Fruit fly (Drosophila melanogaster) whole organism, pupa: ENCODE data around the gene N.

Experiments used
- CG10348 ChIP-seq: fragments of 200-800 bp; sonication (Bioruptor generic); IDR thresholded peaks from 2 replicates; pipeline ENCODE4 v1.3.6; 2022; ENCODE audit warnings: missing biosample characterization, missing genetic modification characterization
- CG12605 ChIP-seq: fragments of 200-800 bp; sonication (Bioruptor generic); IDR thresholded peaks from 2 replicates; pipeline ENCODE4 v1.3.6; 2022; ENCODE audit warnings: missing biosample characterization, missing genetic modification characterization
- CG13204 ChIP-seq: fragments of 200-800 bp; sonication (Bioruptor generic); optimal IDR thresholded peaks from 2 replicates; lab custom pipeline; 2018; ENCODE audit warnings: missing biosample characterization, mild to moderate bottlenecking, missing genetic modification characterization, moderate library complexity
- CG14655 ChIP-seq: fragments of 200-800 bp; sonication (Bioruptor generic); optimal IDR thresholded peaks from 3 replicates; lab custom pipeline; 2017; ENCODE audit warnings: mild to moderate bottlenecking, missing biosample characterization, missing genetic modification reagents, missing genetic modification characterization
- CG15710 ChIP-seq: fragments of 200-800 bp; sonication (Bioruptor generic); optimal IDR thresholded peaks from 2 replicates; lab custom pipeline; 2018; ENCODE audit warnings: missing biosample characterization, mild to moderate bottlenecking, missing genetic modification characterization, moderate library complexity
- CG17806 ChIP-seq: fragments of 200-800 bp; sonication (Bioruptor generic); optimal IDR thresholded peaks from 2 replicates; lab custom pipeline; 2018; ENCODE audit warnings: missing biosample characterization, mild to moderate bottlenecking, missing genetic modification characterization, moderate library complexity
- CG32121 ChIP-seq: fragments of 200-800 bp; sonication (Bioruptor generic); IDR thresholded peaks from 2 replicates; pipeline ENCODE4 v1.3.6; 2022; ENCODE audit warnings: missing biosample characterization, missing genetic modification characterization
- CG34367 ChIP-seq: fragments of 200-800 bp; sonication (Bioruptor generic); optimal IDR thresholded peaks from 2 replicates; lab custom pipeline; 2018; ENCODE audit warnings: missing biosample characterization, mild to moderate bottlenecking, missing genetic modification characterization
- CG4496 ChIP-seq: fragments of 200-800 bp; sonication (Bioruptor generic); IDR thresholded peaks from 3 replicates; pipeline ENCODE4 v1.3.6; 2022; ENCODE audit warnings: missing biosample characterization, missing genetic modification characterization
- CG8159 ChIP-seq: fragments of 200-800 bp; sonication (Bioruptor generic); optimal IDR thresholded peaks from 3 replicates; lab custom pipeline; 2018; ENCODE audit warnings: missing biosample characterization, mild to moderate bottlenecking, missing genetic modification characterization, moderate library complexity
- CG8301 ChIP-seq: fragments of 200-800 bp; sonication (Bioruptor generic); optimal IDR thresholded peaks from 2 replicates; lab custom pipeline; 2018; ENCODE audit warnings: missing biosample characterization, mild to moderate bottlenecking, missing genetic modification characterization
- CG9948 ChIP-seq: fragments of 200-800 bp; sonication (Bioruptor generic); optimal IDR thresholded peaks from 2 replicates; lab custom pipeline; 2018; ENCODE audit warnings: missing biosample characterization, mild to moderate bottlenecking, missing genetic modification characterization, moderate library complexity
- D1 ChIP-seq: fragments of 200-800 bp; sonication (Bioruptor generic); optimal IDR thresholded peaks from 2 replicates; lab custom pipeline; 2018; ENCODE audit warnings: missing biosample characterization, mild to moderate bottlenecking, missing genetic modification characterization, moderate library complexity
- EcR ChIP-seq: fragments of 200-800 bp; sonication (Bioruptor generic); optimal IDR thresholded peaks from 3 replicates; lab custom pipeline; 2019; ENCODE audit warnings: missing biosample characterization, missing genetic modification characterization, mild to moderate bottlenecking, moderate library complexity, missing genetic modification reagents
- Ets98B ChIP-seq: fragments of 200-800 bp; sonication (Bioruptor generic); IDR thresholded peaks from 2 replicates; pipeline ENCODE4 v1.3.6; 2022; ENCODE audit warnings: missing biosample characterization, missing genetic modification characterization
- Pif1A ChIP-seq: fragments of 200-800 bp; sonication (Bioruptor generic); optimal IDR thresholded peaks from 3 replicates; lab custom pipeline; 2016; ENCODE audit warnings: missing biosample characterization, missing genetic modification characterization
- Pif1B ChIP-seq: fragments of 200-800 bp; sonication (Bioruptor generic); optimal IDR thresholded peaks from 3 replicates; lab custom pipeline; 2016; ENCODE audit warnings: missing biosample characterization, missing genetic modification characterization
- Snoo ChIP-seq: fragments of 200-800 bp; sonication (Bioruptor generic); optimal IDR thresholded peaks from 3 replicates; lab custom pipeline; 2017; ENCODE audit warnings: missing biosample characterization, mild to moderate bottlenecking, missing genetic modification characterization, inconsistent platforms
- fd96Ca ChIP-seq: fragments of 200-800 bp; sonication (Bioruptor generic); IDR thresholded peaks from 3 replicates; pipeline ENCODE4 v1.3.6; 2022; ENCODE audit warnings: missing biosample characterization, missing genetic modification characterization
- gl ChIP-seq: fragments of 200-800 bp; sonication (Bioruptor generic); optimal IDR thresholded peaks from 2 replicates; lab custom pipeline; 2018; ENCODE audit warnings: missing biosample characterization, mild to moderate bottlenecking, missing genetic modification characterization
- rn ChIP-seq: fragments of 200-800 bp; sonication (Bioruptor generic); IDR thresholded peaks from 2 replicates; pipeline ENCODE4 v1.3.6; 2022; ENCODE audit warnings: missing biosample characterization, missing genetic modification characterization

N gene

dm6 chrX:3097008-3097407, 37.7 kb upstream of the N start:
- TF ChIP-seq rn (GFP tag; lab: Robert Waterston, UW): peak; percentile 78
- TF ChIP-seq CG9948 (tag; lab: Kevin White, UChicago): peak; percentile 79
- TF ChIP-seq CG34367 (tag; lab: Kevin White, UChicago): peak; percentile 87
- TF ChIP-seq fd96Ca (GFP tag; lab: Robert Waterston, UW): peak; percentile 85
- TF ChIP-seq CG15710 (tag; lab: Kevin White, UChicago): peak; percentile 89
- TF ChIP-seq CG32121: no peak
- peak; percentile 78 for TF ChIP-seq CG13204 (GFP tag; lab: Kevin White, UChicago)
- peak; percentile 89 for TF ChIP-seq CG8159
- TF ChIP-seq CG8301 (tag; lab: Kevin White, UChicago): peak; percentile 82
- peak; percentile 82 for TF ChIP-seq Pif1B (GFP tag; lab: Kevin White, UChicago)
- TF ChIP-seq CG14655 (GFP tag; lab: Kevin White, UChicago): peak; percentile 86
- TF ChIP-seq D1 (tag; lab: Kevin White, UChicago): peak; percentile 68
- TF ChIP-seq CG17806: peak; percentile 87
- TF ChIP-seq Ets98B (GFP tag; lab: Robert Waterston, UW): peak; percentile 72
- TF ChIP-seq gl (tag; lab: Kevin White, UChicago): peak; percentile 83
- peak; percentile 79 for TF ChIP-seq CG12605
- TF ChIP-seq CG4496 (GFP tag; lab: Robert Waterston, UW): peak; percentile 83
- TF ChIP-seq EcR: no peak
- peak; percentile 79 for TF ChIP-seq Snoo (tag; lab: Kevin White, UChicago)
- TF ChIP-seq Pif1A (GFP tag; lab: Kevin White, UChicago): peak; percentile 83
- TF ChIP-seq CG10348 (GFP tag; lab: Robert Waterston, UW): no peak

- TF ChIP-seq EcR (peak; percentile 40), CG9948 (tag; lab: Kevin White, UChicago) (no peak), CG13204 (GFP tag; lab: Kevin White, UChicago) (no peak), CG4496 (GFP tag; lab: Robert Waterston, UW) (peak; percentile 73; the same call in 2 of the 3 replicates), CG14655 (GFP tag; lab: Kevin White, UChicago) (no peak), Pif1A (GFP tag; lab: Kevin White, UChicago) (no peak), gl (tag; lab: Kevin White, UChicago) (no peak), fd96Ca (GFP tag; lab: Robert Waterston, UW) (no peak), D1 (tag; lab: Kevin White, UChicago) (peak; percentile 63), CG32121 (peak; percentile 13; the same call in 1 of the 2 replicates), rn (GFP tag; lab: Robert Waterston, UW) (no peak), CG15710 (tag; lab: Kevin White, UChicago) (no peak), CG8301 (tag; lab: Kevin White, UChicago) (no peak), CG34367 (tag; lab: Kevin White, UChicago) (no peak), Ets98B (GFP tag; lab: Robert Waterston, UW) (peak; percentile 16; the same call in 1 of the 2 replicates), CG8159 (no peak), CG10348 (GFP tag; lab: Robert Waterston, UW) (no peak), CG12605 (no peak), CG17806 (no peak), Snoo (tag; lab: Kevin White, UChicago) (no peak), Pif1B (GFP tag; lab: Kevin White, UChicago) (no peak)
Measured at dm6 chrX:3099161-3099912, 35.3 kb upstream of the N start.

- TF ChIP-seq Pif1A (GFP tag; lab: Kevin White, UChicago): peak; percentile 33
- TF ChIP-seq Pif1B (GFP tag; lab: Kevin White, UChicago): peak; percentile 12
- no peak for TF ChIP-seq D1 (tag; lab: Kevin White, UChicago)
- peak; percentile 68 for TF ChIP-seq CG12605
- TF ChIP-seq rn (GFP tag; lab: Robert Waterston, UW): peak; percentile 40; the same call in 1 of the 2 replicates
- no peak for TF ChIP-seq CG8301 (tag; lab: Kevin White, UChicago)
- TF ChIP-seq CG17806: peak; percentile 36
- no peak for TF ChIP-seq Snoo (tag; lab: Kevin White, UChicago)
- peak; percentile 7 for TF ChIP-seq CG8159
- TF ChIP-seq CG10348 (GFP tag; lab: Robert Waterston, UW): no peak
- TF ChIP-seq CG9948 (tag; lab: Kevin White, UChicago): no peak
- TF ChIP-seq CG14655 (GFP tag; lab: Kevin White, UChicago): peak; percentile 13
- no peak for TF ChIP-seq EcR
- peak; percentile 40; the same call in 1 of the 3 replicates for TF ChIP-seq fd96Ca (GFP tag; lab: Robert Waterston, UW)
- peak; percentile 28 for TF ChIP-seq CG15710 (tag; lab: Kevin White, UChicago)
- no peak for TF ChIP-seq CG34367 (tag; lab: Kevin White, UChicago)
- 0 out of 2 replicates have a peak, but pooled peaks have one; percentile 13 for TF ChIP-seq CG32121
- TF ChIP-seq CG4496 (GFP tag; lab: Robert Waterston, UW): peak; percentile 70
- 0 out of 2 replicates have a peak, but pooled peaks have one; percentile 13 for TF ChIP-seq Ets98B (GFP tag; lab: Robert Waterston, UW)
- peak; percentile 50 for TF ChIP-seq CG13204 (GFP tag; lab: Kevin White, UChicago)
- peak; percentile 10 for TF ChIP-seq gl (tag; lab: Kevin White, UChicago)
Measured at dm6 chrX:3099913-3100275, 34.8 kb upstream of the N start.

- TF ChIP-seq CG12605 (peak; percentile 68), fd96Ca (GFP tag; lab: Robert Waterston, UW) (no peak), gl (tag; lab: Kevin White, UChicago) (no peak), CG8159 (no peak), Pif1A (GFP tag; lab: Kevin White, UChicago) (no peak), EcR (no peak), CG34367 (tag; lab: Kevin White, UChicago) (no peak), Snoo (tag; lab: Kevin White, UChicago) (no peak), Ets98B (GFP tag; lab: Robert Waterston, UW) (peak; percentile 38; the same call in 1 of the 2 replicates), CG13204 (GFP tag; lab: Kevin White, UChicago) (no peak), Pif1B (GFP tag; lab: Kevin White, UChicago) (no peak), CG4496 (GFP tag; lab: Robert Waterston, UW) (peak; percentile 71; the same call in 1 of the 3 replicates), CG15710 (tag; lab: Kevin White, UChicago) (peak; percentile 51), CG32121 (peak; percentile 57), CG9948 (tag; lab: Kevin White, UChicago) (peak; percentile 14)
Measured at dm6 chrX:3108903-3109302, 25.8 kb upstream of the N start.
